Fruit fly (Drosophila melanogaster): ENCODE results near the gene Raf.

Raf gene

DNA sequence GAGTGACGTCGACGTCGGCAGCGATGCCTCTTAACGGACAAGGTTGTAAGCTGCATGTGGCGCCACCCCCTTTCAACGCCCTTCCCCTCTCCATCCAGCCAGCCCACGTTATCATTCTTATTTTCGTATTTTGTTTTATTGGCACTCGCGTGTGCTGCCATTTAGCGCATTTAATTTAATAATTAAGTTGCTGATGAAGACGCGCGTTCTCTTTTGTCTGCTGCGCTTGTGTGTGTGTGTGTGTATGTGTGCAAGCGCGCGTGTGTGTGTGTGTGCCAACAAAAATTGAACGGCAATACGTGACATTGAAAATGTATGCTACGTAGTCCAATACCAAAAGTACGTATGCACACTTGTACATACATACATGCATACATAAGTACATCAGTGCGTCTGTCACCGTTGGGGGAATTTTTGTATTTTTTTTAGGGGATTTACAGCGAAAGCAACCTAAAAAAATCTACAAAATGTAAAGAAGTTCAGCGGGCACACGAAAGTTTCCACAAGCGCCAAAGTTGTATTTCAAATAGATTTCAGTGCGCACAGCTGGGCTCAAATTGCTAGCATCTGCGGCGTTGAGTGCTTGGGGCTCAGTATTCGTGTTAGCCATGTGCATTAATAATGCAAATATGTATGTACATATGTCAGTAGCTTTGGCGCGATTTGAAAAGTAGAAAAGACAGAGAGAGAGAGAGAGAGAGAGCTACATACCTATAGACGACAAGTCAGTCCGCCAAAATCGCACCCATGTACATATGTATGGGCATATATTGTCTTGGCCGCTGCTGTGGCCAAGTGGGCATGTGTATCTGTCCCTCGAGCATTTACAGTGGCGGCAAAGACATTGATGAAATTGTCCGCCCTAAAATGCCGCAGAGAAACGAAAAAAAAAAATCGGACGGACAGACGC, 6.6 kb downstream of the Raf start (continued):
- TF ChIP-seq Blimp-1 (GFP tag; optimal IDR thresholded peaks at IDR 0.05): peak; percentile 81
- peak; percentile 90 for TF ChIP-seq CG1603 (tag; optimal IDR thresholded peaks at IDR 0.05)
- TF ChIP-seq Xrp1 (GFP tag; IDR thresholded peaks at IDR 0.05): peak; percentile 86
- TF ChIP-seq sqz (GFP tag; optimal IDR thresholded peaks at IDR 0.05): peak; percentile 76
- peak; percentile 86 for TF ChIP-seq CG9609 (GFP tag; optimal IDR thresholded peaks at IDR 0.05)
- peak; percentile 69 for TF ChIP-seq CG2120 (GFP tag; optimal IDR thresholded peaks at IDR 0.05)
- peak; percentile 67 for TF ChIP-seq CG8359 (GFP tag; optimal IDR thresholded peaks at IDR 0.05; ENCODE audit: borderline replicate concordance)
- TF ChIP-seq Max (GFP tag; optimal IDR thresholded peaks at IDR 0.05): peak; percentile 58
- TF ChIP-seq Med (GFP tag): peak; percentile 98
- peak; percentile 23 for TF ChIP-seq ac (GFP tag; optimal IDR thresholded peaks at IDR 0.05)
- TF ChIP-seq CG1792 (GFP tag; optimal IDR thresholded peaks at IDR 0.05): peak; percentile 53
- TF ChIP-seq Stat92E (GFP tag; optimal IDR thresholded peaks at IDR 0.05): peak in 1 of 3 experiments; percentile 23
- TF ChIP-seq ewg (GFP tag; optimal IDR thresholded peaks at IDR 0.05): peak; percentile 75
- TF ChIP-seq Rfx (GFP tag; IDR thresholded peaks at IDR 0.05): peak; percentile 79
- TF ChIP-seq CG17568 (GFP tag; optimal IDR thresholded peaks at IDR 0.05): peak; percentile 75
- peak; percentile 97 for TF ChIP-seq CG11696 (GFP tag; IDR thresholded peaks at IDR 0.05)
- TF ChIP-seq CG9727 (GFP tag; optimal IDR thresholded peaks at IDR 0.05): peak; percentile 81
- no peak for TF ChIP-seq abd-A (tag; optimal IDR thresholded peaks at IDR 0.05)
- TF ChIP-seq fd96Cb (tag; optimal IDR thresholded peaks at IDR 0.05): peak; percentile 86
- peak; percentile 68; the same call in 1 of the 3 replicates for TF ChIP-seq sr (GFP tag; IDR thresholded peaks at IDR 0.05)
- TF ChIP-seq rib (GFP tag; IDR thresholded peaks at IDR 0.05): peak; percentile 54; the same call in 1 of the 2 replicates
- peak; percentile 74 for TF ChIP-seq CG33213 (GFP tag; optimal IDR thresholded peaks at IDR 0.05)
- peak; percentile 85 for TF ChIP-seq org-1 (GFP tag; optimal IDR thresholded peaks at IDR 0.05)
- TF ChIP-seq CG18476 (GFP tag; optimal IDR thresholded peaks at IDR 0.05): peak; percentile 47
- TF ChIP-seq CHES-1-like (GFP tag; optimal IDR thresholded peaks at IDR 0.05): peak; percentile 88
- peak; percentile 52 for TF ChIP-seq CG7987 (GFP tag; optimal IDR thresholded peaks at IDR 0.05)
- peak; percentile 64 for TF ChIP-seq run (tag; optimal IDR thresholded peaks at IDR 0.05)
- peak; percentile 60 for TF ChIP-seq CG10959 (GFP tag; IDR thresholded peaks at IDR 0.05)
- TF ChIP-seq eyg (GFP tag; optimal IDR thresholded peaks at IDR 0.05): peak; percentile 80
- TF ChIP-seq CG6683 (GFP tag; optimal IDR thresholded peaks at IDR 0.05): peak; percentile 62
- no peak for TF ChIP-seq tna (GFP tag; IDR thresholded peaks at IDR 0.05; ENCODE audit: partially characterized antibody)
- peak; percentile 69 for TF ChIP-seq CG6854 (GFP tag; optimal IDR thresholded peaks at IDR 0.05)
- peak; percentile 72 for TF ChIP-seq CG5245 (GFP tag; optimal IDR thresholded peaks at IDR 0.05)
- TF ChIP-seq NfI (GFP tag; optimal IDR thresholded peaks at IDR 0.05): peak; percentile 79
- peak; percentile 56 for TF ChIP-seq p53 (GFP tag; optimal IDR thresholded peaks at IDR 0.05)
- TF ChIP-seq tin (GFP tag; optimal IDR thresholded peaks at IDR 0.05): peak; percentile 70
- no peak for TF ChIP-seq aop (GFP tag; IDR thresholded peaks at IDR 0.05)
- TF ChIP-seq gsb (GFP tag; IDR thresholded peaks at IDR 0.05): peak; percentile 65; the same call in 1 of the 2 replicates
- peak; percentile 52 for TF ChIP-seq Jarid2 (GFP tag; optimal IDR thresholded peaks at IDR 0.05)
- peak; percentile 46 for TF ChIP-seq CG31365 (tag; optimal IDR thresholded peaks at IDR 0.05)
- TF ChIP-seq CG13287 (GFP tag; IDR thresholded peaks at IDR 0.05; ENCODE audit: partially characterized antibody): no peak
- TF ChIP-seq CG10209 (GFP tag; optimal IDR thresholded peaks at IDR 0.05): peak; percentile 81
- peak; percentile 64 for TF ChIP-seq klu (GFP tag; IDR thresholded peaks at IDR 0.05)
- peak; percentile 74 for TF ChIP-seq pnt (GFP tag; optimal IDR thresholded peaks at IDR 0.05)
- TF ChIP-seq B-H1 (GFP tag; IDR thresholded peaks at IDR 0.05): peak; percentile 73
- 0 out of 2 replicates have a peak, but pooled peaks have one; percentile 48 for TF ChIP-seq ham (GFP tag; IDR thresholded peaks at IDR 0.05)
- TF ChIP-seq Hey (tag; optimal IDR thresholded peaks at IDR 0.05): peak; percentile 30
- no peak for TF ChIP-seq CG8478 (optimal IDR thresholded peaks at IDR 0.05)
